Fruit fly (Drosophila melanogaster) whole organism, adult: ENCODE data around the gene CG9500.

Experiments
- CG11617 ChIP-seq: fragments of 200-800 bp; sonication (Bioruptor generic); optimal IDR thresholded peaks from 2 replicates; lab custom pipeline; 2017; ENCODE audit warnings: mild to moderate bottlenecking, missing biosample characterization, missing genetic modification reagents, missing genetic modification characterization
- CG1620 ChIP-seq: fragments of 200-800 bp; sonication (Bioruptor generic); optimal IDR thresholded peaks from 2 replicates; lab custom pipeline; 2016; ENCODE audit warnings: missing biosample characterization, missing genetic modification characterization
- Crg-1 ChIP-seq: fragments of 200-800 bp; sonication (Bioruptor generic); optimal IDR thresholded peaks from 2 replicates; lab custom pipeline; 2016; ENCODE audit warnings: missing biosample characterization, missing genetic modification characterization
- Hr96 ChIP-seq: fragments of 200-800 bp; sonication (Bioruptor generic); optimal IDR thresholded peaks from 2 replicates; lab custom pipeline; 2016; ENCODE audit warnings: missing biosample characterization, missing genetic modification characterization
- kay ChIP-seq: fragments of 200-800 bp; sonication (Bioruptor generic); peaks from one replicate; lab custom pipeline; 2016; ENCODE audit warnings: missing biosample characterization, missing genetic modification characterization, borderline replicate concordance

DNA sequence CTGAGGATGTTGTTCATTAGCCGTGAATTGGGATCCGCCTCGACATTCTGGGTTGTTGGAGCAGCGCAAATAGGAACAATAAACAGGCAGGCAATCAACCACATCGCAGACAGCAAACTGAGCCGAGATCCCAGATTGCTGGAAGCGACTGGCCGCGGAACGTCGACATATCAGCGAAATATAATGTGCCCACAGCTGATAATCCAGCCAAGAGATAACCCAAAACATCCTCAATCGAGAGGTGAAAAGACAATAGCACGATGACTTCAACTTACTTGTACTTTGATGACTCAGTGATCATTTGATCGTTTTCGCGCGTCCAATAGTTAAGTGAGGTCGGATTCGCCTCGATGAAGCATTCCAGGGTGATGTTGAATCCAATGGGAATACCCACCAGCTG, 27.3 kb upstream of the CG9500 start, which contains the start of gene Nepl6:
- TF ChIP-seq Crg-1 (GFP tag; lab: Kevin White, UChicago) (no peak), CG11617 (no peak), CG1620 (GFP tag; lab: Kevin White, UChicago) (no peak), kay (GFP tag; lab: Kevin White, UChicago) (no peak), Hr96 (GFP tag; lab: Kevin White, UChicago) (no peak)
